Fruit fly (Drosophila melanogaster): Measurements from ENCODE around the gene lmgB.
A peak's percentile ranks its signal among the peaks of the same experiment; 100 is the strongest.

The lmgB gene

DNA sequence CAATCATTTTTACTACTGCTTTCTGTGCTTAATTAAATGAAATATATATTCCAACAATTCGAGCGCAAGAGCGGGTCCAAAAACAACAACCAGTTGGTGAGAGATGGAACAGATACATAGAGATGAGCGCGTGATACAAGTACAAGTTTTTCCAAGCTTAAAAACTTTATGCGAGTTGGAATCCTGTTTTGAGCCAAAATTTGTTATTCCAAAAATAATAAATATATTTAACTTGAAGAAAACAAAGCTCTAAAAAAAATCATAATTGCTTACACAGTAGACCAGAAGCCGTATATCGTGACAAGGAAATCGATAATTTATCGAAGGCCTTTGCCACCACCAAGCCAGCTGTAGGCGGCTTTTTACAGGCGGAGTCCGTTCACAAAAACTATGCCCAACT, 13.7 kb downstream of the lmgB start, which contains the start of the genes CG13097 and PIG-U (continued):
- peak; percentile 69 for TF ChIP-seq CG7786 (GFP tag; optimal IDR thresholded peaks at IDR 0.05)
- TF ChIP-seq toy (GFP tag; IDR thresholded peaks at IDR 0.05), result no peak
- peak; percentile 68 for TF ChIP-seq Atf-2 (GFP tag; optimal IDR thresholded peaks at IDR 0.05)
- TF ChIP-seq sens (GFP tag), result peak; percentile 97
- peak; percentile 87 for TF ChIP-seq Xbp1 (GFP tag; optimal IDR thresholded peaks at IDR 0.05)
- no peak for TF ChIP-seq dati (GFP tag; IDR thresholded peaks at IDR 0.05)
- no peak for TF ChIP-seq Asciz (GFP tag; optimal IDR thresholded peaks at IDR 0.05)
- TF ChIP-seq pb (GFP tag; optimal IDR thresholded peaks at IDR 0.05), result peak; percentile 10
- TF ChIP-seq hkb (optimal IDR thresholded peaks at IDR 0.05), result no peak
- TF ChIP-seq hkb (GFP tag; IDR thresholded peaks at IDR 0.05), result peak; percentile 75
- TF ChIP-seq jumu (GFP tag; optimal IDR thresholded peaks at IDR 0.05), result peak; percentile 22
- TF ChIP-seq disco-r (GFP tag; optimal IDR thresholded peaks at IDR 0.05), result peak; percentile 30
- TF ChIP-seq tup (GFP tag; optimal IDR thresholded peaks at IDR 0.05), result peak; percentile 84
- no peak for TF ChIP-seq HLHmδ (GFP tag; optimal IDR thresholded peaks at IDR 0.05)
- TF ChIP-seq CG17385 (GFP tag; optimal IDR thresholded peaks at IDR 0.05), result peak; percentile 74
- peak; percentile 92 for TF ChIP-seq CG2120 (GFP tag; optimal IDR thresholded peaks at IDR 0.05)
- peak; percentile 75 for TF ChIP-seq CG34422 (GFP tag; IDR thresholded peaks at IDR 0.05)
- no peak for TF ChIP-seq lov (optimal IDR thresholded peaks at IDR 0.05)
- no peak for TF ChIP-seq lov (GFP tag; IDR thresholded peaks at IDR 0.05)
- TF ChIP-seq en (GFP tag; optimal IDR thresholded peaks at IDR 0.05), result no peak
- TF ChIP-seq Gug (GFP tag; IDR thresholded peaks at IDR 0.05), result peak; percentile 85
- peak; percentile 90 for TF ChIP-seq Max (GFP tag; optimal IDR thresholded peaks at IDR 0.05)
- 0 out of 3 replicates have a peak, but pooled peaks have one; percentile 41 for TF ChIP-seq CG6175 (GFP tag; IDR thresholded peaks at IDR 0.05)
- TF ChIP-seq Atf3 (GFP tag; optimal IDR thresholded peaks at IDR 0.05), result peak; percentile 56
- TF ChIP-seq Hr39 (optimal IDR thresholded peaks at IDR 0.05), result no peak
- peak; percentile 86 for TF ChIP-seq mam (GFP tag; optimal IDR thresholded peaks at IDR 0.05)
- no peak for TF ChIP-seq CG6254 (GFP tag; optimal IDR thresholded peaks at IDR 0.05)
- peak; percentile 22 to 88 for TF ChIP-seq crp (GFP tag; optimal IDR thresholded peaks at IDR 0.05)
- TF ChIP-seq ttk (GFP tag; IDR thresholded peaks at IDR 0.05), result peak; percentile 50
- peak; percentile 62 for TF ChIP-seq HHEX (GFP tag; optimal IDR thresholded peaks at IDR 0.05)
- no peak for TF ChIP-seq dan (GFP tag; IDR thresholded peaks at IDR 0.05)
- TF ChIP-seq CG1529 (GFP tag; optimal IDR thresholded peaks at IDR 0.05), result peak; percentile 46
- TF ChIP-seq odd (GFP tag; optimal IDR thresholded peaks at IDR 0.05), result peak; percentile 33
- TF ChIP-seq Mes4 (GFP tag; optimal IDR thresholded peaks at IDR 0.05), result peak; percentile 12
- peak; percentile 92 for TF ChIP-seq CG9932 (GFP tag; IDR thresholded peaks at IDR 0.05)
- peak; percentile 6 for TF ChIP-seq p53 (GFP tag; optimal IDR thresholded peaks at IDR 0.05)
- no peak for TF ChIP-seq bcd (GFP tag; optimal IDR thresholded peaks at IDR 0.05)
- peak; percentile 59 for TF ChIP-seq fu2 (GFP tag; optimal IDR thresholded peaks at IDR 0.05)
- peak; percentile 88 for TF ChIP-seq chn (GFP tag; optimal IDR thresholded peaks at IDR 0.05)
- TF ChIP-seq CG10274 (GFP tag; optimal IDR thresholded peaks at IDR 0.05), result peak; percentile 29
- TF ChIP-seq vnd (GFP tag; IDR thresholded peaks at IDR 0.05; ENCODE audit: partially characterized antibody), result peak; percentile 90
- TF ChIP-seq CG4282 (GFP tag; optimal IDR thresholded peaks at IDR 0.05), result no peak
- peak; percentile 83 to 89 for TF ChIP-seq dpn (GFP tag; optimal IDR thresholded peaks at IDR 0.05)
- peak; percentile 75 for TF ChIP-seq nerfin-1 (tag; optimal IDR thresholded peaks at IDR 0.05)
- peak; percentile 83 for TF ChIP-seq tgo (GFP tag; IDR thresholded peaks at IDR 0.05)
- peak; percentile 77 for TF ChIP-seq ci (GFP tag; IDR thresholded peaks at IDR 0.05)
- TF ChIP-seq NFAT (GFP tag; IDR thresholded peaks at IDR 0.05), result peak; percentile 66
- TF ChIP-seq CG30403 (GFP tag; optimal IDR thresholded peaks at IDR 0.05), result peak; percentile 92
- TF ChIP-seq CG9609 (GFP tag; optimal IDR thresholded peaks at IDR 0.05), result peak; percentile 78
- TF ChIP-seq CG12104 (GFP tag; optimal IDR thresholded peaks at IDR 0.05), result peak; percentile 57
- peak; percentile 78; the same call in 2 of the 3 replicates for TF ChIP-seq CG7963 (GFP tag; IDR thresholded peaks at IDR 0.05; ENCODE audit: partially characterized antibody)
- TF ChIP-seq Nf-YA (GFP tag; IDR thresholded peaks at IDR 0.05), result peak; percentile 68; the same call in 1 of the 2 replicates
- peak; percentile 95 for TF ChIP-seq knrl (GFP tag; IDR thresholded peaks at IDR 0.05; ENCODE audit: partially characterized antibody)
